Fruit fly (Drosophila melanogaster) Kc167 (cell line): ENCODE measurements around the gene CG42763.

ENCODE experiments used
- h ChIP-seq: fragments of >200 bp; optimal IDR thresholded peaks from 3 replicates; lab custom pipeline; 2018; ENCODE audit warnings: missing external identifiers
- psq ChIP-seq: fragments of >200 bp; optimal IDR thresholded peaks from 2 replicates; lab custom pipeline; 2017; ENCODE audit warnings: missing external identifiers

dm6 chr2L:8185008-8185407, 40.1 kb upstream of the CG42763 start:
- TF ChIP-seq h (lab: Kevin White, UChicago) (no peak), psq (lab: Kevin White, UChicago) (no peak)
